Fruit fly (Drosophila melanogaster): ENCODE data around the gene CG7920.
A peak's percentile ranks its signal among the peaks of the same experiment; 100 is the strongest.

Gene CG7920

dm6 chr3R:30061154-30061482 lies 46.0 kb upstream of the CG7920 start (continued):
- peak; percentile 73 for TF ChIP-seq pb (GFP tag; optimal IDR thresholded peaks at IDR 0.05)
- TF ChIP-seq CG15073 (GFP tag; optimal IDR thresholded peaks at IDR 0.05): no peak
- peak; percentile 88 for TF ChIP-seq Sox102F (GFP tag; optimal IDR thresholded peaks at IDR 0.05)
- peak; percentile 80 for TF ChIP-seq CG4854 (GFP tag; optimal IDR thresholded peaks at IDR 0.05)
- peak; percentile 72; the same call in 1 of the 2 replicates for TF ChIP-seq sim (GFP tag; IDR thresholded peaks at IDR 0.05)
- peak; percentile 63 for TF ChIP-seq pros (GFP tag; optimal IDR thresholded peaks at IDR 0.05)

DNA sequence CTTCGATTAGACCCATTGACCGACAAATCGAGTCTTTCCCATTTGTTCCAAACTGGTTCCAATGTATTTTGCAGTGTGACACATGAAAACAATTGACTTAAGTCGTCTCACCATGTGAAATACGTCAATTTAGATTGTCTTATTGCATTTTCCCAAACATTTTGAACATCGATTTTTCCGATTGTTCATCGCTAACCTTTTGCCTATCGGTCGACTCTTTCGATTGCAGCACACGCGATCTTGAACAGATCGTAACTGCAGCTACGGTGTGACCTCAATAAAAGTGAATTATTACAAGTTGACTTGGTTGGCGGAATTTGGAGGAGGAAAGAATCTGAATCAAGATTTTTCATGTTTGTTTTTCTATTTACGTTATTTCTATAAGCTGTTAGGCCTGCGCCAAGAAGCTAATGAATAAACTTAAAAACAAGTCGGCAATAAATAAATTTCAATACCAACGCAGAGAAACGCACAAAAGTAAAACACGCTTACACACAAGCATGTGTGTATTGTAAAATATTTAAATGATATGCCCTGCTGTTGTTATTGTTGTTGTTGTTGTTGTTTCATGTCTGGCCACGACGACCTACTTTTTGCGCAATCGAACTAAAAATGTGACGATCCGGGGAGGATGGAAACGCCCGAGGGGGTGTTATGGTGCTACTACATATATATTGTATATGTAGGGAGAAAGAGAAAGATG lies 45.5 kb upstream of the CG7920 start:
- peak; percentile 96 for TF ChIP-seq chinmo (GFP tag; IDR thresholded peaks at IDR 0.05; ENCODE audit: partially characterized antibody)
- TF ChIP-seq Aef1 (GFP tag; IDR thresholded peaks at IDR 0.05): no peak
- TF ChIP-seq da (GFP tag; optimal IDR thresholded peaks at IDR 0.05): no peak
- no peak for TF ChIP-seq CG43689 (GFP tag; IDR thresholded peaks at IDR 0.05)
- peak; percentile 47; the same call in 1 of the 2 replicates for TF ChIP-seq bbx (GFP tag; IDR thresholded peaks at IDR 0.05; ENCODE audit: partially characterized antibody)
- TF ChIP-seq cad (GFP tag; optimal IDR thresholded peaks at IDR 0.05): no peak
- TF ChIP-seq grau (tag; optimal IDR thresholded peaks at IDR 0.05): peak; percentile 81
- TF ChIP-seq Myb (GFP tag; optimal IDR thresholded peaks at IDR 0.05): no peak
- no peak for TF ChIP-seq Lhr (GFP tag; optimal IDR thresholded peaks at IDR 0.05)
- no peak for TF ChIP-seq Asciz (GFP tag; optimal IDR thresholded peaks at IDR 0.05)
- TF ChIP-seq CG32767 (GFP tag; IDR thresholded peaks at IDR 0.05): no peak
- no peak for TF ChIP-seq luna (GFP tag; optimal IDR thresholded peaks at IDR 0.05)
- TF ChIP-seq Hr51 (GFP tag; optimal IDR thresholded peaks at IDR 0.05): no peak
- TF ChIP-seq CG6254 (GFP tag; optimal IDR thresholded peaks at IDR 0.05): no peak
- no peak for TF ChIP-seq Hr78 (GFP tag; optimal IDR thresholded peaks at IDR 0.05)
- no peak for TF ChIP-seq gcm (GFP tag; optimal IDR thresholded peaks at IDR 0.05)
- no peak for TF ChIP-seq lov (optimal IDR thresholded peaks at IDR 0.05)
- no peak for TF ChIP-seq lov (GFP tag; IDR thresholded peaks at IDR 0.05)
- no peak for TF ChIP-seq bigmax (GFP tag; optimal IDR thresholded peaks at IDR 0.05)
- peak; percentile 19 for TF ChIP-seq CG2116 (GFP tag; optimal IDR thresholded peaks at IDR 0.05)
- no peak for TF ChIP-seq CG1529 (GFP tag; optimal IDR thresholded peaks at IDR 0.05)
- TF ChIP-seq CG11560 (tag; IDR thresholded peaks at IDR 0.05): no peak
- no peak for TF ChIP-seq CG3995 (GFP tag; optimal IDR thresholded peaks at IDR 0.05)
- TF ChIP-seq rib (GFP tag; IDR thresholded peaks at IDR 0.05): no peak
- TF ChIP-seq ken (GFP tag; IDR thresholded peaks at IDR 0.05): 0 out of 3 replicates have a peak, but pooled peaks have one; percentile 26
- TF ChIP-seq sima (GFP tag; optimal IDR thresholded peaks at IDR 0.05): no peak
- TF ChIP-seq CG33557 (GFP tag; optimal IDR thresholded peaks at IDR 0.05): no peak
- peak in 1 of 2 experiments; percentile 88 for TF ChIP-seq Pdp1 (GFP tag; optimal IDR thresholded peaks at IDR 0.05)
- TF ChIP-seq CG34422 (GFP tag; IDR thresholded peaks at IDR 0.05): no peak
- peak; percentile 64; the same call in 1 of the 3 replicates for TF ChIP-seq CG6791 (GFP tag; IDR thresholded peaks at IDR 0.05; ENCODE audit: partially characterized antibody)
- TF ChIP-seq CG34376 (GFP tag; optimal IDR thresholded peaks at IDR 0.05): peak; percentile 56
- TF ChIP-seq CG11398 (GFP tag; optimal IDR thresholded peaks at IDR 0.05): no peak
- peak; percentile 4 for TF ChIP-seq CG1603 (tag; optimal IDR thresholded peaks at IDR 0.05)
- peak; percentile 83 for TF ChIP-seq sd (tag; optimal IDR thresholded peaks at IDR 0.05)
- TF ChIP-seq vfl (GFP tag; optimal IDR thresholded peaks at IDR 0.05): no peak
- no peak for TF ChIP-seq CG30403 (GFP tag; optimal IDR thresholded peaks at IDR 0.05)
- TF ChIP-seq CG5953 (GFP tag; IDR thresholded peaks at IDR 0.05): no peak
- TF ChIP-seq Scr (GFP tag; IDR thresholded peaks at IDR 0.05; ENCODE audit: partially characterized antibody): 0 out of 2 replicates have a peak, but pooled peaks have one; percentile 30
- TF ChIP-seq pan (optimal IDR thresholded peaks at IDR 0.05): no peak
- TF ChIP-seq pan (GFP tag; optimal IDR thresholded peaks at IDR 0.05 in 1 of 2, IDR thresholded peaks at IDR 0.05 in 1 of 2): peak in 1 of 2 experiments; percentile 30
- no peak for TF ChIP-seq stwl (tag; optimal IDR thresholded peaks at IDR 0.05)
- TF ChIP-seq Eip74EF (GFP tag; optimal IDR thresholded peaks at IDR 0.05): no peak
